Worm (Caenorhabditis elegans): ENCODE results near the gene srz-97.

srz-97 gene

ce11 chrV:14422317-14422716 is 45.7 kb downstream of the srz-97 start, which contains the start of gene pas-1 (continued):
- TF ChIP-seq Y53G8AR.9 (GFP tag; conservative IDR thresholded peaks at IDR 0.05) (peak; percentile 39; the same call in 1 of the 2 replicates), bed-2 (GFP tag; IDR thresholded peaks at IDR 0.05) (no peak), him-1 (tag; optimal IDR thresholded peaks at IDR 0.05) (no peak)

DNA sequence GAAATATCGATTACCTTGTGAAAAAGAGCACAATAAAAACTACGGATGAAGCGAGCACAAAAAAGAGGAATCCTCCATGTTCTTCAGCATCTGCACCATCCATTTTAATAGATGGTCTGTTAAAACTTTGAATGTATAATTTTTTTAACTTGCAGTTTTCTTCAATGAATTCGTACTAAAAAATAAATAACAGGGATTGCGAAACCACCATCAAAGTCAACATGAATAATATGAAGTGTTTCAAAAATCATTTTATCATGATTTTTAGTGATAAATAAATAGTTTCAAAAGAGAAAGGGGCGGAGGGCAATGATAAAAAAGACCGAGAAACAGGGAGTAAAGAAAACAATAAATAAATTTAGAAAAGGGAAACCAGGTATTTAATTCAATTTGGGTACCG is 46.7 kb downstream of the srz-97 start, which contains the start of gene dhs-22:
dhs-22 (minus strand) TSS at position 116 of the 400 bp plus-strand sequence.
- TF ChIP-seq ama-1 (optimal IDR thresholded peaks at IDR 0.05) = no peak
- TF ChIP-seq ama-1 (GFP tag; optimal IDR thresholded peaks at IDR 0.05) = no peak
- TF ChIP-seq nhr-179 (tag; optimal IDR thresholded peaks at IDR 0.05) = no peak
- no peak for TF ChIP-seq egl-18 (GFP tag; IDR thresholded peaks at IDR 0.05)
- no peak for TF ChIP-seq K12H6.12 (tag; optimal IDR thresholded peaks at IDR 0.05)
- no peak for TF ChIP-seq attf-5 (GFP tag; optimal IDR thresholded peaks at IDR 0.05)
- no peak for TF ChIP-seq F52B5.7 (tag; optimal IDR thresholded peaks at IDR 0.05)
- peak; percentile 57; the same call in 1 of the 2 replicates for TF ChIP-seq cebp-1 (GFP tag; IDR thresholded peaks at IDR 0.05)
- TF ChIP-seq cebp-1 (tag; optimal IDR thresholded peaks at IDR 0.05) = peak; percentile 73
- TF ChIP-seq ceh-100 (GFP tag; IDR thresholded peaks at IDR 0.05) = 0 out of 2 replicates have a peak, but pooled peaks have one; percentile 48
- TF ChIP-seq madf-6 (GFP tag; IDR thresholded peaks at IDR 0.05) = peak; percentile 55
- TF ChIP-seq hmg-1.2 (GFP tag; IDR thresholded peaks at IDR 0.05) = 0 out of 2 replicates have a peak, but pooled peaks have one; percentile 17
- peak; percentile 1; the same call in 1 of the 2 replicates for TF ChIP-seq hsf-1 (GFP tag; IDR thresholded peaks at IDR 0.05)
- TF ChIP-seq snpc-3.4 (tag; optimal IDR thresholded peaks at IDR 0.05) = no peak
- no peak for TF ChIP-seq Y95B8A.8 (GFP tag; IDR thresholded peaks at IDR 0.05)
- TF ChIP-seq C06A6.2 (GFP tag; conservative IDR thresholded peaks at IDR 0.05) = no peak
- no peak for TF ChIP-seq T07F8.4 (tag; optimal IDR thresholded peaks at IDR 0.05)
- peak; percentile 4 for TF ChIP-seq snpc-1.1 (tag; optimal IDR thresholded peaks at IDR 0.05; ENCODE audit: insufficient read depth)
- TF ChIP-seq lir-1 (GFP tag; conservative IDR thresholded peaks at IDR 0.05) = no peak
- no peak for TF ChIP-seq egrh-3 (GFP tag; IDR thresholded peaks at IDR 0.05)
- TF ChIP-seq F10E7.11 (tag; optimal IDR thresholded peaks at IDR 0.05) = no peak
- TF ChIP-seq D2030.7 (GFP tag; IDR thresholded peaks at IDR 0.05) = no peak

ce11 chrV:14419855-14420254 is 48.2 kb downstream of the srz-97 start:
- no peak for TF ChIP-seq dpl-1 (GFP tag; optimal IDR thresholded peaks at IDR 0.05)
- no peak for TF ChIP-seq cebp-2 (GFP tag; IDR thresholded peaks at IDR 0.05)
- peak; percentile 77 for TF ChIP-seq hrde-1 (tag; optimal IDR thresholded peaks at IDR 0.05; ENCODE audit: borderline replicate concordance)
- peak; percentile 8 for TF ChIP-seq snpc-3.4 (tag; optimal IDR thresholded peaks at IDR 0.05)
- no peak for TF ChIP-seq zfh-2 (GFP tag; conservative IDR thresholded peaks at IDR 0.05)
- TF ChIP-seq T07F8.4 (tag; optimal IDR thresholded peaks at IDR 0.05) = no peak
- peak; percentile 51; the same call in 1 of the 2 replicates for TF ChIP-seq pbrm-1 (GFP tag; IDR thresholded peaks at IDR 0.05)
- no peak for TF ChIP-seq chd-7 (tag; optimal IDR thresholded peaks at IDR 0.05)
- no peak for TF ChIP-seq rcor-1 (GFP tag; IDR thresholded peaks at IDR 0.05)
- TF ChIP-seq C06A6.2 (GFP tag; conservative IDR thresholded peaks at IDR 0.05) = no peak
- TF ChIP-seq rec-8 (tag; optimal IDR thresholded peaks at IDR 0.05) = peak in 1 of 2 experiments; percentile 32
- TF ChIP-seq madf-6 (GFP tag; IDR thresholded peaks at IDR 0.05) = no peak
- no peak for TF ChIP-seq tbp1 (GFP tag; optimal IDR thresholded peaks at IDR 0.05)
- peak; percentile 4 for TF ChIP-seq lin-54 (GFP tag; optimal IDR thresholded peaks at IDR 0.05)
- no peak for TF ChIP-seq K12H6.12 (tag; optimal IDR thresholded peaks at IDR 0.05)
- TF ChIP-seq cebp-1 (GFP tag; IDR thresholded peaks at IDR 0.05) = no peak
- peak; percentile 8 for TF ChIP-seq cebp-1 (tag; optimal IDR thresholded peaks at IDR 0.05)
- no peak for TF ChIP-seq nhr-90 (tag; optimal IDR thresholded peaks at IDR 0.05)
- no peak for TF ChIP-seq ztf-22 (GFP tag; optimal IDR thresholded peaks at IDR 0.05)
- TF ChIP-seq ama-1 (optimal IDR thresholded peaks at IDR 0.05) = no peak
- peak in 1 of 2 experiments; percentile 58 for TF ChIP-seq ama-1 (GFP tag; optimal IDR thresholded peaks at IDR 0.05)
- TF ChIP-seq ceh-100 (GFP tag; IDR thresholded peaks at IDR 0.05) = no peak
- peak; percentile 83; the same call in 1 of the 2 replicates for TF ChIP-seq Y95B8A.8 (GFP tag; IDR thresholded peaks at IDR 0.05)
- TF ChIP-seq B0336.3 (GFP tag; IDR thresholded peaks at IDR 0.05) = no peak
- TF ChIP-seq madf-10 (tag; optimal IDR thresholded peaks at IDR 0.05) = no peak
- TF ChIP-seq nhr-80 (tag; optimal IDR thresholded peaks at IDR 0.05) = no peak
- TF ChIP-seq dox-1 (GFP tag; IDR thresholded peaks at IDR 0.05) = no peak
- peak; percentile 21 for TF ChIP-seq repo-1 (tag; optimal IDR thresholded peaks at IDR 0.05)
